Fruit fly (Drosophila melanogaster) whole organism, pupa: ENCODE results near the gene Acp36DE.

Experiments
- CG10348 ChIP-seq: fragments of 200-800 bp; sonication (Bioruptor generic); IDR thresholded peaks from 2 replicates; pipeline ENCODE4 v1.3.6; 2022; ENCODE audit warnings: missing biosample characterization, missing genetic modification characterization
- CG12605 ChIP-seq: fragments of 200-800 bp; sonication (Bioruptor generic); IDR thresholded peaks from 2 replicates; pipeline ENCODE4 v1.3.6; 2022; ENCODE audit warnings: missing biosample characterization, missing genetic modification characterization
- CG13204 ChIP-seq: fragments of 200-800 bp; sonication (Bioruptor generic); optimal IDR thresholded peaks from 2 replicates; lab custom pipeline; 2018; ENCODE audit warnings: missing biosample characterization, mild to moderate bottlenecking, missing genetic modification characterization, moderate library complexity
- CG14655 ChIP-seq: fragments of 200-800 bp; sonication (Bioruptor generic); optimal IDR thresholded peaks from 3 replicates; lab custom pipeline; 2017; ENCODE audit warnings: mild to moderate bottlenecking, missing biosample characterization, missing genetic modification reagents, missing genetic modification characterization
- CG15710 ChIP-seq: fragments of 200-800 bp; sonication (Bioruptor generic); optimal IDR thresholded peaks from 2 replicates; lab custom pipeline; 2018; ENCODE audit warnings: missing biosample characterization, mild to moderate bottlenecking, missing genetic modification characterization, moderate library complexity
- CG17806 ChIP-seq: fragments of 200-800 bp; sonication (Bioruptor generic); optimal IDR thresholded peaks from 2 replicates; lab custom pipeline; 2018; ENCODE audit warnings: missing biosample characterization, mild to moderate bottlenecking, missing genetic modification characterization, moderate library complexity
- CG32121 ChIP-seq: fragments of 200-800 bp; sonication (Bioruptor generic); IDR thresholded peaks from 2 replicates; pipeline ENCODE4 v1.3.6; 2022; ENCODE audit warnings: missing biosample characterization, missing genetic modification characterization
- CG34367 ChIP-seq: fragments of 200-800 bp; sonication (Bioruptor generic); optimal IDR thresholded peaks from 2 replicates; lab custom pipeline; 2018; ENCODE audit warnings: missing biosample characterization, mild to moderate bottlenecking, missing genetic modification characterization
- CG4496 ChIP-seq: fragments of 200-800 bp; sonication (Bioruptor generic); IDR thresholded peaks from 3 replicates; pipeline ENCODE4 v1.3.6; 2022; ENCODE audit warnings: missing biosample characterization, missing genetic modification characterization
- CG8159 ChIP-seq: fragments of 200-800 bp; sonication (Bioruptor generic); optimal IDR thresholded peaks from 3 replicates; lab custom pipeline; 2018; ENCODE audit warnings: missing biosample characterization, mild to moderate bottlenecking, missing genetic modification characterization, moderate library complexity
- CG8301 ChIP-seq: fragments of 200-800 bp; sonication (Bioruptor generic); optimal IDR thresholded peaks from 2 replicates; lab custom pipeline; 2018; ENCODE audit warnings: missing biosample characterization, mild to moderate bottlenecking, missing genetic modification characterization
- CG9948 ChIP-seq: fragments of 200-800 bp; sonication (Bioruptor generic); optimal IDR thresholded peaks from 2 replicates; lab custom pipeline; 2018; ENCODE audit warnings: missing biosample characterization, mild to moderate bottlenecking, missing genetic modification characterization, moderate library complexity
- D1 ChIP-seq: fragments of 200-800 bp; sonication (Bioruptor generic); optimal IDR thresholded peaks from 2 replicates; lab custom pipeline; 2018; ENCODE audit warnings: missing biosample characterization, mild to moderate bottlenecking, missing genetic modification characterization, moderate library complexity
- EcR ChIP-seq: fragments of 200-800 bp; sonication (Bioruptor generic); optimal IDR thresholded peaks from 3 replicates; lab custom pipeline; 2019; ENCODE audit warnings: missing biosample characterization, missing genetic modification characterization, mild to moderate bottlenecking, moderate library complexity, missing genetic modification reagents
- Ets98B ChIP-seq: fragments of 200-800 bp; sonication (Bioruptor generic); IDR thresholded peaks from 2 replicates; pipeline ENCODE4 v1.3.6; 2022; ENCODE audit warnings: missing biosample characterization, missing genetic modification characterization
- Pif1A ChIP-seq: fragments of 200-800 bp; sonication (Bioruptor generic); optimal IDR thresholded peaks from 3 replicates; lab custom pipeline; 2016; ENCODE audit warnings: missing biosample characterization, missing genetic modification characterization
- Pif1B ChIP-seq: fragments of 200-800 bp; sonication (Bioruptor generic); optimal IDR thresholded peaks from 3 replicates; lab custom pipeline; 2016; ENCODE audit warnings: missing biosample characterization, missing genetic modification characterization
- Snoo ChIP-seq: fragments of 200-800 bp; sonication (Bioruptor generic); optimal IDR thresholded peaks from 3 replicates; lab custom pipeline; 2017; ENCODE audit warnings: missing biosample characterization, mild to moderate bottlenecking, missing genetic modification characterization, inconsistent platforms
- fd96Ca ChIP-seq: fragments of 200-800 bp; sonication (Bioruptor generic); IDR thresholded peaks from 3 replicates; pipeline ENCODE4 v1.3.6; 2022; ENCODE audit warnings: missing biosample characterization, missing genetic modification characterization
- gl ChIP-seq: fragments of 200-800 bp; sonication (Bioruptor generic); optimal IDR thresholded peaks from 2 replicates; lab custom pipeline; 2018; ENCODE audit warnings: missing biosample characterization, mild to moderate bottlenecking, missing genetic modification characterization
- rn ChIP-seq: fragments of 200-800 bp; sonication (Bioruptor generic); IDR thresholded peaks from 2 replicates; pipeline ENCODE4 v1.3.6; 2022; ENCODE audit warnings: missing biosample characterization, missing genetic modification characterization

The Acp36DE gene

dm6 chr2L:18352808-18353207, 6.0 kb downstream of the Acp36DE start:
- TF ChIP-seq CG10348 (GFP tag; lab: Robert Waterston, UW) (no peak), Ets98B (no peak), EcR (GFP tag; lab: Kevin White, UChicago) (no peak), CG34367 (tag; lab: Kevin White, UChicago) (peak; percentile 71), D1 (tag; lab: Kevin White, UChicago) (peak; percentile 40), gl (tag; lab: Kevin White, UChicago) (peak; percentile 37), CG32121 (GFP tag; lab: Robert Waterston, UW) (no peak), CG13204 (GFP tag; lab: Kevin White, UChicago) (no peak), Pif1A (GFP tag; lab: Kevin White, UChicago) (peak; percentile 59), CG14655 (peak; percentile 79), Snoo (tag; lab: Kevin White, UChicago) (peak; percentile 52), rn (GFP tag; lab: Robert Waterston, UW) (no peak), CG9948 (tag; lab: Kevin White, UChicago) (peak; percentile 83), CG4496 (GFP tag; lab: Robert Waterston, UW) (no peak), CG8159 (tag; lab: Kevin White, UChicago) (peak; percentile 88), Pif1B (GFP tag; lab: Kevin White, UChicago) (peak; percentile 67), fd96Ca (GFP tag; lab: Robert Waterston, UW) (no peak), CG8301 (tag; lab: Kevin White, UChicago) (peak; percentile 67), CG15710 (tag; lab: Kevin White, UChicago) (peak; percentile 79), CG17806 (peak; percentile 80), CG12605 (no peak)

DNA sequence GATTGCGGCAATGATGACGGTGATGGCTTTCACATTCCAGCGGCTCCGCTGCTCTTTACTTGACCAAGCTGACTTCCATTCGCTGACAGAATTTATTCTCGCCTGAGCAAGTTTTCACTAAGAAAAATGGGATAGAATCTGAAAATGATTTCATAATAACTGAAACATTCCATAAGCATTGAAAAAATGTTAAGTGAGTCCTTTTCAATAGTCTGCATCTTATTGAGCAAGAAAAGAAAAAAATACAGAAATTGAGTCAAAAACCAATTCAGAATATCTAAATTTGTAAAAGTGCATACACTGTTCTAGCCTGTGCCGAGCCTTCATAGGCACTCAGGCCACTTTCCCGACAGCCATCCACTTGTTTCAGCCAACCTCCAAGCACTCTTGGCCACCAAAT, 10.2 kb downstream of the Acp36DE start:
- TF ChIP-seq Pif1A (GFP tag; lab: Kevin White, UChicago) (peak; percentile 52), CG15710 (tag; lab: Kevin White, UChicago) (peak; percentile 37), CG12605 (0 out of 2 replicates have a peak, but pooled peaks have one; percentile 42), Pif1B (GFP tag; lab: Kevin White, UChicago) (peak; percentile 49), CG10348 (GFP tag; lab: Robert Waterston, UW) (0 out of 2 replicates have a peak, but pooled peaks have one; percentile 11), fd96Ca (GFP tag; lab: Robert Waterston, UW) (no peak), EcR (GFP tag; lab: Kevin White, UChicago) (no peak), D1 (tag; lab: Kevin White, UChicago) (no peak), rn (GFP tag; lab: Robert Waterston, UW) (no peak), CG32121 (GFP tag; lab: Robert Waterston, UW) (0 out of 2 replicates have a peak, but pooled peaks have one; percentile 27), CG34367 (tag; lab: Kevin White, UChicago) (peak; percentile 25), Snoo (tag; lab: Kevin White, UChicago) (no peak), CG4496 (GFP tag; lab: Robert Waterston, UW) (peak; percentile 78; the same call in 2 of the 3 replicates), gl (tag; lab: Kevin White, UChicago) (no peak), CG13204 (GFP tag; lab: Kevin White, UChicago) (no peak), CG9948 (tag; lab: Kevin White, UChicago) (peak; percentile 58), CG17806 (peak; percentile 58), CG8301 (tag; lab: Kevin White, UChicago) (peak; percentile 91), Ets98B (peak; percentile 58; the same call in 1 of the 2 replicates), CG8159 (tag; lab: Kevin White, UChicago) (peak; percentile 40), CG14655 (peak; percentile 90)

DNA sequence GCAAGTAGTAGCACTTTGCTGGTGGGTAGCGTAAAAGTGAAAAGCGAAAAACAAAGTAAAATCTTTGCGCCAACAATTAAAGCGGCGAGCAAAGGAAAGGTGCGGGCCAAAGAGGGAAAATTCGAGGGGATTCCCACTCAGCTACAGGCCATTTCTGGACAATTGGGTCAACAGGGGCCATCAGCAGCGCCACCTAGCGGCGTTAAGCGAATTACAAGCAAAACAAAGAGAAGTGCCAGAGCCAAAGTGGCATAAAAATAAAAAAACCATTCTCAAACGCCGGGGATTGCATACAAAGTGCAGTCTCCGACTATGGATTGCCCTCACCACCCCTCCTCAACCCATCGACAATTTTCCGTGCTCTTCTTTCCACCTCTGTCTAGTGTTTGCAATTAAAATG, 10.9 kb downstream of the Acp36DE start:
- TF ChIP-seq D1 (tag; lab: Kevin White, UChicago) (no peak), CG17806 (no peak), CG10348 (GFP tag; lab: Robert Waterston, UW) (no peak), CG4496 (GFP tag; lab: Robert Waterston, UW) (no peak), fd96Ca (GFP tag; lab: Robert Waterston, UW) (0 out of 3 replicates have a peak, but pooled peaks have one; percentile 37)

- TF ChIP-seq fd96Ca (GFP tag; lab: Robert Waterston, UW) (peak; percentile 83), CG10348 (GFP tag; lab: Robert Waterston, UW) (no peak), CG13204 (GFP tag; lab: Kevin White, UChicago) (peak; percentile 16), CG17806 (peak; percentile 70), gl (tag; lab: Kevin White, UChicago) (peak; percentile 30), Snoo (tag; lab: Kevin White, UChicago) (peak; percentile 58), Pif1A (GFP tag; lab: Kevin White, UChicago) (peak; percentile 70), Ets98B (peak; percentile 69), CG15710 (tag; lab: Kevin White, UChicago) (peak; percentile 68), CG12605 (peak; percentile 55), CG8159 (tag; lab: Kevin White, UChicago) (peak; percentile 74), CG8301 (tag; lab: Kevin White, UChicago) (peak; percentile 84), D1 (tag; lab: Kevin White, UChicago) (peak; percentile 28), CG34367 (tag; lab: Kevin White, UChicago) (peak; percentile 58), CG4496 (GFP tag; lab: Robert Waterston, UW) (peak; percentile 86), CG32121 (GFP tag; lab: Robert Waterston, UW) (peak; percentile 74), Pif1B (GFP tag; lab: Kevin White, UChicago) (peak; percentile 79), CG9948 (tag; lab: Kevin White, UChicago) (peak; percentile 73), EcR (GFP tag; lab: Kevin White, UChicago) (no peak), CG14655 (peak; percentile 90), rn (GFP tag; lab: Robert Waterston, UW) (0 out of 2 replicates have a peak, but pooled peaks have one; percentile 45)
Observed at dm6 chr2L:18345194-18345593, 13.6 kb downstream of the Acp36DE start.

- TF ChIP-seq CG13204 (GFP tag; lab: Kevin White, UChicago) (no peak), CG9948 (tag; lab: Kevin White, UChicago) (peak; percentile 42), CG15710 (tag; lab: Kevin White, UChicago) (peak; percentile 49), gl (tag; lab: Kevin White, UChicago) (no peak), CG34367 (tag; lab: Kevin White, UChicago) (peak; percentile 35), Ets98B (peak; percentile 61), CG17806 (peak; percentile 59), Snoo (tag; lab: Kevin White, UChicago) (no peak), CG8301 (tag; lab: Kevin White, UChicago) (peak; percentile 76), EcR (GFP tag; lab: Kevin White, UChicago) (no peak), CG32121 (GFP tag; lab: Robert Waterston, UW) (peak; percentile 36; the same call in 1 of the 2 replicates), CG8159 (tag; lab: Kevin White, UChicago) (peak; percentile 63), CG14655 (peak; percentile 81), rn (GFP tag; lab: Robert Waterston, UW) (no peak), Pif1A (GFP tag; lab: Kevin White, UChicago) (peak; percentile 51), D1 (tag; lab: Kevin White, UChicago) (no peak), CG10348 (GFP tag; lab: Robert Waterston, UW) (no peak), Pif1B (GFP tag; lab: Kevin White, UChicago) (peak; percentile 54), fd96Ca (GFP tag; lab: Robert Waterston, UW) (peak; percentile 69), CG4496 (GFP tag; lab: Robert Waterston, UW) (peak; percentile 78), CG12605 (peak; percentile 23; the same call in 1 of the 2 replicates)
Observed at dm6 chr2L:18344343-18344742, 14.5 kb downstream of the Acp36DE start.
